Worm (Caenorhabditis elegans): Measurements from ENCODE around the gene pxf-1.

pxf-1 gene

DNA sequence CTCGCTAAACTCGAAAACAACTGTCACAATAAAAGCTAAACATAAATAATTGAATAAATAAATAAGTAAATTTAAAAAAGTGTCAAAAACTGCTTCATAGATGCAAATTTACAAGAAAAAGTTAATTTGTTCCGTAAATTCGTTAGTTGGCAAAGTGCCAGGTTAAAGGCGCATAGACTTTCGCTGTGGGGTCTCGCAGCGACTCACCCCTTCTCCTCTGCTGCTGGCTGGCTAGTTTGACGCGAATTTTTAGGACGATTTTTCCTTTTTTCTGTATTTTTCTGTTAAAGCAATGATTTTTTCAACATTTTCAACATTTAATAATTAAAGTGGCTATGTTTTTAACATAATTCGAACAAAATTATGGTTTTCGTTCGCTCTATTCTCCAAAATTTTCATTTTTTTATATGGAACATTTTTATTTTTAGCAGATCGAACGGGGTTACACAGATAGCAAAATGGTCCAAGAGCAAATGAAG lies 2.1 kb upstream of the pxf-1 start, which contains the start of gene rack-1 (continued):
- TF ChIP-seq ztf-26 (tag; optimal IDR thresholded peaks at IDR 0.05) (no peak), ztf-22 (GFP tag; optimal IDR thresholded peaks at IDR 0.05) (no peak), tbp1 (GFP tag; optimal IDR thresholded peaks at IDR 0.05) (peak; percentile 28), snpc-1.3 (tag; optimal IDR thresholded peaks at IDR 0.05; ENCODE audit: insufficient read depth) (no peak), tlf-1 (GFP tag; optimal IDR thresholded peaks at IDR 0.05) (no peak), nhr-90 (tag; optimal IDR thresholded peaks at IDR 0.05) (no peak), ceh-58 (GFP tag; IDR thresholded peaks at IDR 0.05) (no peak), akir-1 (GFP tag; optimal IDR thresholded peaks at IDR 0.05) (no peak), chd-7 (tag; optimal IDR thresholded peaks at IDR 0.05) (no peak), F55B11.4 (tag; optimal IDR thresholded peaks at IDR 0.05; ENCODE audit: borderline replicate concordance, insufficient read depth) (no peak), mcd-1 (GFP tag; IDR thresholded peaks at IDR 0.05) (peak; percentile 47; the same call in 1 of the 2 replicates), sptf-2 (GFP tag; optimal IDR thresholded peaks at IDR 0.05) (no peak), nhr-80 (tag; optimal IDR thresholded peaks at IDR 0.05) (peak; percentile 14), ZK185.1 (tag; optimal IDR thresholded peaks at IDR 0.05; ENCODE audit: poor library complexity, severe bottlenecking) (no peak), ekl-4 (GFP tag; IDR thresholded peaks at IDR 0.05) (no peak), xnd-1 (tag; optimal IDR thresholded peaks at IDR 0.05) (no peak), ztf-25 (GFP tag; IDR thresholded peaks at IDR 0.05) (no peak), ztf-3 (GFP tag; optimal IDR thresholded peaks at IDR 0.05) (no peak), hsf-1 (GFP tag; IDR thresholded peaks at IDR 0.05) (no peak), ceh-27 (GFP tag; optimal IDR thresholded peaks at IDR 0.05) (no peak), K12H6.12 (tag; optimal IDR thresholded peaks at IDR 0.05) (no peak), hmg-20 (GFP tag; IDR thresholded peaks at IDR 0.05) (no peak), F39B2.1 (GFP tag; IDR thresholded peaks at IDR 0.05) (no peak), B0261.1 (tag; optimal IDR thresholded peaks at IDR 0.05) (no peak), him-1 (tag; optimal IDR thresholded peaks at IDR 0.05) (no peak), nhr-27 (tag; optimal IDR thresholded peaks at IDR 0.05) (no peak), lsy-27 (tag; optimal IDR thresholded peaks at IDR 0.05; ENCODE audit: borderline replicate concordance, insufficient read depth) (no peak), attf-3 (GFP tag; conservative IDR thresholded peaks at IDR 0.05) (no peak), ceh-79 (tag; optimal IDR thresholded peaks at IDR 0.05) (no peak), fkh-3 (tag; optimal IDR thresholded peaks at IDR 0.05) (no peak), ceh-100 (GFP tag; IDR thresholded peaks at IDR 0.05) (no peak), attf-5 (GFP tag; optimal IDR thresholded peaks at IDR 0.05) (no peak), ets-4 (GFP tag; optimal IDR thresholded peaks at IDR 0.05) (no peak), F33H1.4 (GFP tag; IDR thresholded peaks at IDR 0.05) (peak; percentile 91), ceh-40 (GFP tag; IDR thresholded peaks at IDR 0.05) (no peak), B0019.2 (GFP tag; conservative IDR thresholded peaks at IDR 0.05) (no peak), egrh-3 (GFP tag; IDR thresholded peaks at IDR 0.05) (peak; percentile 46; the same call in 1 of the 2 replicates), T26A5.8 (tag; optimal IDR thresholded peaks at IDR 0.05) (no peak), snpc-1.1 (tag; optimal IDR thresholded peaks at IDR 0.05; ENCODE audit: insufficient read depth) (no peak), F57A8.1 (GFP tag; optimal IDR thresholded peaks at IDR 0.05) (no peak), ztf-18 (tag; optimal IDR thresholded peaks at IDR 0.05) (no peak), cebp-2 (GFP tag; IDR thresholded peaks at IDR 0.05) (no peak), athp-1 (tag; optimal IDR thresholded peaks at IDR 0.05) (no peak), F23B12.7 (tag; optimal IDR thresholded peaks at IDR 0.05; ENCODE audit: insufficient read depth) (peak; percentile 81), atf-7 (tag; optimal IDR thresholded peaks at IDR 0.05) (no peak), F57C9.4 (tag; optimal IDR thresholded peaks at IDR 0.05) (no peak), D2030.7 (GFP tag; IDR thresholded peaks at IDR 0.05) (no peak), egl-44 (GFP tag; IDR thresholded peaks at IDR 0.05) (no peak), sea-2 (GFP tag; IDR thresholded peaks at IDR 0.05) (no peak)

Measured in whole organism, young adult.